Worm (Caenorhabditis elegans): ENCODE results near the gene C27D8.2.

DNA sequence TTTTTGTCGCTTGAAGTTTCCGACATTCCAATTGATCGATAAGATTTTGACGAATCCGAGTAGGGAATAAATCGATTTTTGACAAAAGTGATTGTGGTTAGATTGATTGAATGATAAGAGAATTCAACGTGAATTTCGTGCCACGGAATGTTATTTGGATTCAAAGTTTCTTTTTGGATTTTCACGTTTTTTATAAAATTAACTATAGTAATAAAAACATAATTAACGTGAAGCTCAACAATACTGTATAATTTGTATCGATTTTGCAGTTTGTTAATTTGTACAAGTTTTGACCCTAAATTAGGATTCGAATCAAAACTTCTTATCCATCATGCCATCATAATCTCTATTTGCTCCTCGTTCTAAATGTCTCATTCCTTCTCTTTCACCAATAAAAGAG lies 33.7 kb downstream of the C27D8.2 start, which contains the start of gene C36H8.1:
- TF ChIP-seq mab-5 (tag; optimal IDR thresholded peaks at IDR 0.05) (no peak), ZK546.5 (tag; optimal IDR thresholded peaks at IDR 0.05) (no peak), aly-2 (tag; optimal IDR thresholded peaks at IDR 0.05) (no peak), mbf-1 (tag; optimal IDR thresholded peaks at IDR 0.05) (no peak)

Data from whole organism, L2 larva.